Fruit fly (Drosophila melanogaster) whole organism, embryonic: ENCODE measurements around the gene lute.

Experiments used
- Atf3 ChIP-seq: fragments of 200-800 bp; sonication (Bioruptor generic); optimal IDR thresholded peaks from 3 replicates; lab custom pipeline; 2016; ENCODE audit warnings: missing biosample characterization, missing genetic modification characterization
- B-H1 ChIP-seq: fragments of 200-800 bp; sonication (Bioruptor generic); IDR thresholded peaks from 3 replicates; pipeline ENCODE4 v1.3.6; 2022; ENCODE audit warnings: missing biosample characterization, missing genetic modification characterization
- B-H2 ChIP-seq: fragments of 200-800 bp; sonication (Bioruptor generic); optimal IDR thresholded peaks from 2 replicates; lab custom pipeline; 2018; ENCODE audit warnings: missing biosample characterization, mild to moderate bottlenecking, missing genetic modification characterization
- CG10431 ChIP-seq: fragments of 200-800 bp; sonication (Bioruptor generic); optimal IDR thresholded peaks from 3 replicates; lab custom pipeline; 2018; ENCODE audit warnings: missing biosample characterization, mild to moderate bottlenecking, missing genetic modification characterization
- CG11456 ChIP-seq: fragments of 200-800 bp; sonication (Bioruptor generic); IDR thresholded peaks from 3 replicates; pipeline ENCODE4 v1.3.6; 2022; ENCODE audit warnings: missing biosample characterization, missing genetic modification characterization
- CG12104 ChIP-seq: fragments of 200-800 bp; sonication (Bioruptor generic); optimal IDR thresholded peaks from 3 replicates; lab custom pipeline; 2016; ENCODE audit warnings: missing biosample characterization, missing genetic modification characterization
- CG18011 ChIP-seq: fragments of 200-800 bp; sonication (Bioruptor generic); optimal IDR thresholded peaks from 2 replicates; lab custom pipeline; 2017; ENCODE audit warnings: missing biosample characterization, missing genetic modification characterization, mild to moderate bottlenecking, moderate library complexity, missing genotype
- CG31365 ChIP-seq: fragments of 200-800 bp; sonication (Bioruptor generic); optimal IDR thresholded peaks from 2 replicates; lab custom pipeline; 2018; ENCODE audit warnings: missing biosample characterization, mild to moderate bottlenecking, missing genetic modification characterization
- Dref ChIP-seq: fragments of 200-800 bp; sonication (Bioruptor generic); IDR thresholded peaks from 2 replicates; pipeline ENCODE4 v1.3.6; 2022; ENCODE audit warnings: missing biosample characterization, missing genetic modification characterization
- Drgx ChIP-seq: fragments of 200-800 bp; sonication (Bioruptor generic); IDR thresholded peaks from 2 replicates; pipeline ENCODE4 v1.3.6; 2022; ENCODE audit warnings: missing biosample characterization, missing genetic modification characterization
- Elba2 ChIP-seq: fragments of 200-800 bp; sonication (Bioruptor generic); optimal IDR thresholded peaks from 3 replicates; lab custom pipeline; 2016; ENCODE audit warnings: missing biosample characterization, missing genetic modification characterization
- Hr51 ChIP-seq, 2 experiments: fragments of 200-800 bp; sonication (Bioruptor generic); optimal IDR thresholded peaks; 2 replicates in 1 of 2; 3 replicates in 1 of 2; lab custom pipeline; 2016 to 2018; ENCODE audit warnings: missing biosample characterization in 2 of 2, missing genetic modification characterization in 2 of 2, mild to moderate bottlenecking in 1 of 2, moderate library complexity in 1 of 2
- MTF-1 ChIP-seq: fragments of 200-800 bp; sonication (Bioruptor generic); optimal IDR thresholded peaks from 2 replicates; lab custom pipeline; 2018; ENCODE audit warnings: missing biosample characterization, mild to moderate bottlenecking, missing genetic modification characterization, borderline replicate concordance
- NC2β ChIP-seq: fragments of 200-800 bp; sonication (Bioruptor generic); optimal IDR thresholded peaks from 2 replicates; lab custom pipeline; 2016; ENCODE audit warnings: missing biosample characterization, missing genetic modification characterization
- Oaz ChIP-seq: fragments of 200-800 bp; sonication (Bioruptor generic); IDR thresholded peaks from 2 replicates; pipeline ENCODE4 v1.3.6; 2022; ENCODE audit warnings: missing biosample characterization, missing genetic modification characterization
- Ptx1 ChIP-seq: fragments of 200-800 bp; sonication (Bioruptor generic); IDR thresholded peaks from 2 replicates; pipeline ENCODE4 v1.3.6; 2022; ENCODE audit warnings: missing biosample characterization, missing genetic modification characterization
- Ssrp ChIP-seq: fragments of 200-800 bp; sonication (Bioruptor generic); optimal IDR thresholded peaks from 2 replicates; lab custom pipeline; 2018; ENCODE audit warnings: missing biosample characterization, mild to moderate bottlenecking, missing genetic modification characterization, moderate library complexity
- YL-1 ChIP-seq: fragments of 200-800 bp; sonication (Bioruptor generic); optimal IDR thresholded peaks from 3 replicates; lab custom pipeline; 2017; ENCODE audit warnings: missing biosample characterization, mild to moderate bottlenecking, missing genetic modification characterization
- br ChIP-seq: fragments of >200 bp; optimal IDR thresholded peaks from 2 replicates; lab custom pipeline; 2017
- crp ChIP-seq, 2 experiments: fragments of 200-800 bp; sonication (Bioruptor generic); optimal IDR thresholded peaks; 2 replicates in 1 of 2; 3 replicates in 1 of 2; lab custom pipeline; 2017; ENCODE audit warnings: missing biosample characterization in 2 of 2, missing genetic modification characterization in 2 of 2, mild to moderate bottlenecking in 1 of 2, moderate library complexity in 1 of 2
- dan ChIP-seq: fragments of 200-800 bp; sonication (Bioruptor generic); IDR thresholded peaks from 2 replicates; pipeline ENCODE4 v1.3.6; 2022; ENCODE audit warnings: missing biosample characterization, missing genetic modification characterization
- gcm ChIP-seq: fragments of 200-800 bp; sonication (Bioruptor generic); optimal IDR thresholded peaks from 2 replicates; lab custom pipeline; 2019; ENCODE audit warnings: missing biosample characterization, mild to moderate bottlenecking, missing genetic modification characterization, moderate library complexity
- ind ChIP-seq: fragments of 200-800 bp; sonication (Bioruptor generic); optimal IDR thresholded peaks from 3 replicates; lab custom pipeline; 2016; ENCODE audit warnings: missing biosample characterization, missing genetic modification characterization
- kni ChIP-seq: fragments of 200-800 bp; sonication (Bioruptor generic); optimal IDR thresholded peaks from 3 replicates; lab custom pipeline; 2017; ENCODE audit warnings: mild to moderate bottlenecking, missing biosample characterization, missing genetic modification reagents, missing genetic modification characterization
- lola ChIP-seq, 3 experiments: fragments of >200 bp in 2 of 3; fragments of 200-800 bp in 1 of 3; sonication (Bioruptor generic) in 1 of 3; optimal IDR thresholded peaks; 2 replicates each; lab custom pipeline; 2017 to 2019; ENCODE audit warnings: missing biosample characterization in 3 of 3, missing genetic modification characterization in 3 of 3, mild to moderate bottlenecking in 1 of 3, moderate library complexity in 1 of 3
- maf-S ChIP-seq: fragments of 200-800 bp; sonication (Bioruptor generic); optimal IDR thresholded peaks from 2 replicates; lab custom pipeline; 2016; ENCODE audit warnings: missing biosample characterization, missing genetic modification characterization
- sens-2 ChIP-seq: fragments of 200-800 bp; sonication (Bioruptor generic); IDR thresholded peaks from 2 replicates; pipeline ENCODE4 v1.3.6; 2022; ENCODE audit warnings: missing biosample characterization, missing genetic modification characterization
- slp2 ChIP-seq: fragments of 200-800 bp; sonication (Bioruptor generic); optimal IDR thresholded peaks from 2 replicates; lab custom pipeline; 2016; ENCODE audit warnings: missing biosample characterization, missing genetic modification characterization
- vfl ChIP-seq: fragments of 200-800 bp; sonication (Bioruptor generic); optimal IDR thresholded peaks from 2 replicates; lab custom pipeline; 2016; ENCODE audit warnings: missing biosample characterization, missing genetic modification characterization
- z ChIP-seq: fragments of 200-800 bp; sonication (Bioruptor generic); IDR thresholded peaks from 3 replicates; pipeline ENCODE4 v1.3.6; 2022; ENCODE audit warnings: missing biosample characterization, missing genetic modification characterization
- zen2 ChIP-seq: fragments of 200-800 bp; sonication (Bioruptor generic); IDR thresholded peaks from 3 replicates; pipeline ENCODE4 v1.3.6; 2022; ENCODE audit warnings: missing biosample characterization, missing genetic modification characterization; ENCODE audit not compliant: partially characterized antibody
- zfh2 ChIP-seq: fragments of 200-800 bp; sonication (Bioruptor generic); optimal IDR thresholded peaks from 2 replicates; lab custom pipeline; 2016; ENCODE audit warnings: missing biosample characterization, missing genetic modification characterization

lute gene

DNA sequence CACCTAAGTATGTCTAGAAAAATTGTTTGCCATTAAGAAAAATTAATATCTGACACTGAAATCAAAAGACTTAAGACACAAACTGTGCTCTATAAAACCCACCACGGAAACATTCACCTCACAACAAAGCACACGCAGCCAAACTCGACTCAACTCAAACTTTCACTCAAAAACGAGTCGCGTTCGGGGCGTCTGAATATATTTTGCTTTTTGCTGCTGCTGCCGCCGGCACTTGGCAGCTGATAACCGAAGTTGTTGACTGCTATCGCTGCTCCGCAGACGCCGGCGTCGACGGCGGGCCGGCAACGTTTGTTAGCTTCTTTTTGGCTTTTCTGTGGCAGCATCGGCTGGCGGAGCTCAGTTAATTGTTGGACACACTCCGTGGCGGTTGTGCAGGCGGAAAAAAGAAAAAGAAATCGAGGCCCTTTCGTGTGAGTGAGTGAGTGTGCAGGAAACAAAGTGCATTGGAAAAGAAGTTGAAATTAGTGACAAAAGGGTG, 45.7 kb downstream of the lute start, which contains the start of gene cysu (continued):
- TF ChIP-seq MTF-1 (no peak), CG12104 (no peak), CG31365 (tag; lab: Kevin White, UChicago) (no peak), Ssrp (tag; lab: Kevin White, UChicago) (no peak), z (GFP tag; lab: Robert Waterston, UW) (peak; percentile 95), dan (GFP tag; lab: Robert Waterston, UW) (no peak), YL-1 (GFP tag; lab: Kevin White, UChicago) (no peak), slp2 (GFP tag; lab: Kevin White, UChicago) (no peak), maf-S (GFP tag; lab: Kevin White, UChicago) (no peak)

dm6 chr3R:17426265-17426664, 46.5 kb downstream of the lute start:
- TF ChIP-seq CG10431 = peak; percentile 93
- TF ChIP-seq zfh2 (GFP tag; lab: Kevin White, UChicago) = no peak
- TF ChIP-seq lola (GFP tag; optimal IDR thresholded peaks at IDR 0.05; lab: Kevin White, UChicago) = no peak
- TF ChIP-seq sens-2 (GFP tag; lab: Robert Waterston, UW) = no peak

- TF ChIP-seq CG18011 (GFP tag; lab: Kevin White, UChicago) (no peak), br (no peak), Drgx (GFP tag; lab: Robert Waterston, UW) (peak; percentile 68)
Measured at dm6 chr3R:17430481-17430880, 50.7 kb downstream of the lute start.

- TF ChIP-seq Elba2 (GFP tag; lab: Kevin White, UChicago) (peak; percentile 31), CG11456 (GFP tag; lab: Robert Waterston, UW) (0 out of 3 replicates have a peak, but pooled peaks have one; percentile 9), B-H1 (GFP tag; lab: Robert Waterston, UW) (no peak)
Measured at dm6 chr3R:17433117-17433516, 53.4 kb downstream of the lute start.

DNA sequence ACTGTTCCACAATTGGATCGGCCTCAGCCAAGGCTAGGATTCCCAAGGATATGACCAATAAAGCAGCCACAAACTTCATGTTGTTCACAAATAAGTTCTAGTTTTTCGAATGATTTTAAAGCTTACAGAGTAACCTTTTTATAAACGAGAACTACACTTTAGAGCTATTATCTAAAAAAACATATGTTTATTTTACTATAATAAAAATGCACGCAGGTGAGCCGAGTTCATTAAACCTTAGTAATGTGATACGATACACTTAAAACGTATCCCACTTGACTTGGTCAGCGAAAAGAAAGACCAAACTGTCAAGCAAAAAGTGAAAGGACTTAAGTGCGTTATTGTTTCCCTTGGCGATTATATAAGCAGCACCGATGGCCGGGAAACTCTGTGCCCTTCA, 54.6 kb downstream of the lute start, which contains the start of gene CG44090:
Gene CG44090 (minus strand): TSS at position 101 of the 400 bp plus-strand sequence.
- TF ChIP-seq zen2 (no peak), NC2β (GFP tag; lab: Kevin White, UChicago) (no peak), Hr51 (GFP tag; optimal IDR thresholded peaks at IDR 0.05; lab: Kevin White, UChicago) (no peak), ind (GFP tag; lab: Kevin White, UChicago) (no peak), Atf3 (no peak), Elba2 (GFP tag; lab: Kevin White, UChicago) (no peak), crp (GFP tag; optimal IDR thresholded peaks at IDR 0.05; lab: Kevin White, UChicago) (no peak), Dref (GFP tag; lab: Robert Waterston, UW) (no peak), gcm (GFP tag; lab: Kevin White, UChicago) (no peak), Ptx1 (no peak), kni (GFP tag; lab: Kevin White, UChicago) (no peak), vfl (GFP tag; lab: Kevin White, UChicago) (no peak), B-H2 (GFP tag; lab: Kevin White, UChicago) (no peak), Oaz (GFP tag; lab: Robert Waterston, UW) (no peak)
- TF ChIP-seq, all 482 proteins: peak for 0
